Worm (Caenorhabditis elegans) whole organism, L3 larva: ENCODE data around the gene gtap-1.

ENCODE experiments used
- R02D3.7 ChIP-seq: fragments of 150-350 bp; optimal IDR thresholded peaks from 2 replicates; lab custom pipeline; 2014; ENCODE audit warnings: missing biosample characterization, missing genetic modification characterization
- ZK546.5 ChIP-seq: sonication (generic microtip); optimal IDR thresholded peaks from 2 replicates; lab custom pipeline; 2017; ENCODE audit warnings: missing biosample characterization, missing genetic modification characterization
- ama-1 ChIP-seq: fragments of 150-350 bp; optimal IDR thresholded peaks from 2 replicates; lab custom pipeline; 2018
- ceh-16 ChIP-seq: sonication (generic microtip); optimal IDR thresholded peaks from 2 replicates; lab custom pipeline; 2017; ENCODE audit warnings: missing biosample characterization, missing genetic modification characterization
- ceh-28 ChIP-seq: fragments of 150-350 bp; optimal IDR thresholded peaks from 2 replicates; lab custom pipeline; 2014; ENCODE audit warnings: missing biosample characterization, missing genetic modification reagents, missing genetic modification characterization
- ceh-82 ChIP-seq: fragments of 150-350 bp; optimal IDR thresholded peaks from 2 replicates; lab custom pipeline; 2014; ENCODE audit warnings: missing biosample characterization, missing genetic modification characterization
- ceh-9 ChIP-seq: sonication (generic microtip); optimal IDR thresholded peaks from 2 replicates; lab custom pipeline; 2018; ENCODE audit warnings: missing biosample characterization, missing genetic modification characterization
- daf-12 ChIP-seq: fragments of 150-350 bp; optimal IDR thresholded peaks from 2 replicates; lab custom pipeline; 2014; ENCODE audit warnings: missing biosample characterization, missing genetic modification reagents, missing genetic modification characterization
- egl-27 ChIP-seq: sonication (generic microtip); optimal IDR thresholded peaks from 4 replicates; lab custom pipeline; 2017; ENCODE audit warnings: missing biosample characterization, missing genetic modification reagents, missing genetic modification characterization
- elt-1 ChIP-seq: fragments of 150-350 bp; optimal IDR thresholded peaks from 2 replicates; lab custom pipeline; 2014; ENCODE audit warnings: missing biosample characterization, missing genetic modification characterization
- elt-2 ChIP-seq: sonication (generic microtip); optimal IDR thresholded peaks from 2 replicates; lab custom pipeline; 2016; ENCODE audit warnings: missing genetic modification reagents, mild to moderate bottlenecking, missing genetic modification characterization, missing compliant biosample characterization
- eor-1 ChIP-seq, 2 experiments: fragments of 150-350 bp; optimal IDR thresholded peaks; 2 replicates each; lab custom pipeline; 2014 to 2018; ENCODE audit warnings: missing biosample characterization in 2 of 2, missing genetic modification characterization in 2 of 2
- fkh-10 ChIP-seq: sonication (generic microtip); optimal IDR thresholded peaks from 2 replicates; lab custom pipeline; 2017; ENCODE audit warnings: missing biosample characterization, missing genetic modification reagents, missing genetic modification characterization
- fkh-2 ChIP-seq: fragments of 150-350 bp; optimal IDR thresholded peaks from 2 replicates; lab custom pipeline; 2014; ENCODE audit warnings: missing biosample characterization, missing genetic modification reagents, missing genetic modification characterization
- hmg-11 ChIP-seq: sonication (generic microtip); optimal IDR thresholded peaks from 2 replicates; lab custom pipeline; 2016; ENCODE audit warnings: missing genetic modification characterization, missing compliant biosample characterization
- lin-15B ChIP-seq: fragments of 150-350 bp; optimal IDR thresholded peaks from 2 replicates; lab custom pipeline; 2014; ENCODE audit warnings: missing biosample characterization, missing genetic modification characterization
- lin-39 ChIP-seq: fragments of 150-350 bp; optimal IDR thresholded peaks from 2 replicates; lab custom pipeline; 2018; ENCODE audit warnings: missing biosample characterization, missing genetic modification reagents, missing genetic modification characterization
- lsy-12 ChIP-seq: sonication (generic microtip); optimal IDR thresholded peaks from 2 replicates; lab custom pipeline; 2016; ENCODE audit warnings: mild to moderate bottlenecking, missing genetic modification characterization, missing compliant biosample characterization
- nhr-11 ChIP-seq: fragments of 150-350 bp; optimal IDR thresholded peaks from 2 replicates; lab custom pipeline; 2014; ENCODE audit warnings: missing biosample characterization, missing genetic modification characterization
- nhr-23 ChIP-seq: fragments of 150-350 bp; optimal IDR thresholded peaks from 2 replicates; lab custom pipeline; 2014; ENCODE audit warnings: missing biosample characterization, missing genetic modification reagents, missing genetic modification characterization
- nhr-25 ChIP-seq: sonication (generic microtip); optimal IDR thresholded peaks from 2 replicates; lab custom pipeline; 2017; ENCODE audit warnings: missing biosample characterization, missing genetic modification characterization
- nhr-28 ChIP-seq: fragments of 150-350 bp; optimal IDR thresholded peaks from 2 replicates; lab custom pipeline; 2014; ENCODE audit warnings: missing biosample characterization, missing genetic modification characterization
- nhr-43 ChIP-seq: sonication (generic microtip); optimal IDR thresholded peaks from 2 replicates; lab custom pipeline; 2016; ENCODE audit warnings: mild to moderate bottlenecking, missing genetic modification characterization, missing compliant biosample characterization; ENCODE audit not compliant: poor library complexity, severe bottlenecking
- nhr-67 ChIP-seq: fragments of 150-350 bp; optimal IDR thresholded peaks from 2 replicates; lab custom pipeline; 2014; ENCODE audit warnings: missing biosample characterization, missing genetic modification characterization
- nhr-76 ChIP-seq: fragments of 150-350 bp; sonication (generic microtip); optimal IDR thresholded peaks from 5 replicates; lab custom pipeline; 2014; ENCODE audit warnings: missing biosample characterization, missing genetic modification characterization
- pha-4 ChIP-seq: fragments of 150-350 bp; optimal IDR thresholded peaks from 2 replicates; lab custom pipeline; 2014; ENCODE audit warnings: missing biosample characterization, missing genetic modification reagents, missing genetic modification characterization
- pqm-1 ChIP-seq: fragments of 150-350 bp; optimal IDR thresholded peaks from 2 replicates; lab custom pipeline; 2017; ENCODE audit warnings: missing biosample characterization, missing genetic modification characterization, inconsistent platforms
- sea-2 ChIP-seq: fragments of 150-350 bp; sonication (generic microtip); optimal IDR thresholded peaks from 4 replicates; lab custom pipeline; 2014; ENCODE audit warnings: missing biosample characterization, missing genetic modification reagents, missing genetic modification characterization
- skn-1 ChIP-seq: fragments of 150-350 bp; optimal IDR thresholded peaks from 2 replicates; lab custom pipeline; 2014; ENCODE audit warnings: missing biosample characterization, missing genetic modification characterization
- snpc-4 ChIP-seq: fragments of 150-350 bp; optimal IDR thresholded peaks from 2 replicates; lab custom pipeline; 2014; ENCODE audit warnings: missing biosample characterization, missing genetic modification characterization
- tbx-2 ChIP-seq: sonication (generic microtip); optimal IDR thresholded peaks from 2 replicates; lab custom pipeline; 2016; ENCODE audit warnings: mild to moderate bottlenecking, missing genetic modification characterization, missing compliant biosample characterization
- unc-39 ChIP-seq: sonication (generic microtip); optimal IDR thresholded peaks from 4 replicates; lab custom pipeline; 2017; ENCODE audit warnings: missing biosample characterization, missing genetic modification characterization
- ztf-4 ChIP-seq: fragments of 150-350 bp; optimal IDR thresholded peaks from 2 replicates; lab custom pipeline; 2014; ENCODE audit warnings: missing biosample characterization, missing genetic modification characterization

gtap-1 gene

DNA sequence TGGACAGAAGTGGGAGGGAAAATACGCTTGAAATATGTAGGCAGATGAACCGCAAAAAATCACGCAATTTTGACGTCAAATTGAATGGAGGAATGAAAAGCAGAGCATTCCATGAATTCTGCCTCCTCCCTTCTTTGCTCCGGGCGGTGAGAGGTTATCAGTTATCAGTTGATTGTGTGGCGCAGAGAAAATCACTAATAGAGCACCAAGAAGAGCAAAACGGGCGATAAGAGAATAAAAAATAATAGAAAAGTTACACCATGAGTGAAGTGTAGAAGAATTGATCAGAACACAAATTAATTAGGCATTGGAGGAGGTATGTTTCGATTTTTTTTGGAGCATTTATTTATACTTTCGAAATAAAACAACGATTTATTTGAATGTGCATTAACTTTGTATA, 26.5 kb downstream of the gtap-1 start:
- TF ChIP-seq R02D3.7 (tag; lab: Kevin White, UChicago), result no peak
- peak; percentile 63 for TF ChIP-seq pqm-1 (tag; lab: Kevin White, UChicago)
- TF ChIP-seq elt-2 (tag; lab: Kevin White, UChicago), result peak; percentile 97
- TF ChIP-seq ceh-28, result no peak
- TF ChIP-seq ceh-9, result no peak

DNA sequence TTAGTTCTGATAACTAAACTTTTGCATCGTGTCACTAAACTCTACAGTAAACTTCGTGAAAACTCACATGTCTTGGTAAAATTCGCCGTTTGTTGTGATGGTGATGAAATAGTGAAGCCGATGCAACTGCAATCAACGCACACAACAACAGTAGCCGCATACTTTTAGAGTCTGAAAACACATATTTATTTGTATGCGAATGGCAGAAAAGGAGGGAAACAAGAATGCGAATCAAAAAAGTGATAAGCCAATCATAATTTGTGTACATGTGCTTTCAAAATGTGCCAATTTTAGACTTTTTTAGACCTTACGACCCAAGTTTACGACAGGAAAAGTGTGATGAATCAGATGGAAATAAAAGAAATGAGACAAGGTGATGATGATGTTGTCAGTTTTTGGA, 27.7 kb downstream of the gtap-1 start, which contains the start of gene K05F1.10:
TSS of gene K05F1.10 (minus strand) at position 171 of the 400 bp plus-strand sequence.
- TF ChIP-seq lsy-12 (tag; lab: Kevin White, UChicago), result no peak
- TF ChIP-seq nhr-11 (tag; lab: Kevin White, UChicago), result no peak
- TF ChIP-seq nhr-23 (tag; lab: Kevin White, UChicago), result no peak
- TF ChIP-seq fkh-10 (GFP tag; lab: Kevin White, UChicago), result no peak
- no peak for TF ChIP-seq ceh-28
- no peak for TF ChIP-seq tbx-2 (tag; lab: Kevin White, UChicago)
- peak; percentile 9 for TF ChIP-seq pha-4 (tag; lab: Kevin White, UChicago)
- TF ChIP-seq nhr-76 (tag; lab: Kevin White, UChicago), result no peak
- TF ChIP-seq sea-2 (GFP tag; lab: Kevin White, UChicago), result no peak
- TF ChIP-seq daf-12 (tag; lab: Kevin White, UChicago), result no peak
- TF ChIP-seq elt-2 (tag; lab: Kevin White, UChicago), result peak; percentile 86
- peak; percentile 54 for TF ChIP-seq pqm-1 (tag; lab: Kevin White, UChicago)
- TF ChIP-seq nhr-28, result no peak
- peak; percentile 9 for TF ChIP-seq ama-1 (lab: Kevin White, UChicago)
- no peak for TF ChIP-seq ceh-16 (tag; lab: Kevin White, UChicago)
- no peak for TF ChIP-seq lin-39

- TF ChIP-seq pqm-1 (tag; lab: Kevin White, UChicago) (peak; percentile 25), pha-4 (tag; lab: Kevin White, UChicago) (peak; percentile 8), elt-2 (tag; lab: Kevin White, UChicago) (peak; percentile 93), hmg-11 (tag; lab: Kevin White, UChicago) (no peak)
- TF ChIP-seq, all 47 proteins: peak for 3
Observed at ce11 chrII:5804288-5804687, 28.7 kb downstream of the gtap-1 start.

ce11 chrII:5801075-5801474, 32.0 kb downstream of the gtap-1 start, which contains the start of the genes K05F1.9 and K05F1.1:
TSS of gene K05F1.9 (minus strand) at chrII:5801175.
TSS of gene K05F1.1 (plus strand) at chrII:5801382.
- no peak for TF ChIP-seq lin-15B (tag; lab: Kevin White, UChicago)
- no peak for TF ChIP-seq ceh-28
- TF ChIP-seq ceh-9, result no peak
- TF ChIP-seq nhr-43 (tag; lab: Kevin White, UChicago), result no peak

DNA sequence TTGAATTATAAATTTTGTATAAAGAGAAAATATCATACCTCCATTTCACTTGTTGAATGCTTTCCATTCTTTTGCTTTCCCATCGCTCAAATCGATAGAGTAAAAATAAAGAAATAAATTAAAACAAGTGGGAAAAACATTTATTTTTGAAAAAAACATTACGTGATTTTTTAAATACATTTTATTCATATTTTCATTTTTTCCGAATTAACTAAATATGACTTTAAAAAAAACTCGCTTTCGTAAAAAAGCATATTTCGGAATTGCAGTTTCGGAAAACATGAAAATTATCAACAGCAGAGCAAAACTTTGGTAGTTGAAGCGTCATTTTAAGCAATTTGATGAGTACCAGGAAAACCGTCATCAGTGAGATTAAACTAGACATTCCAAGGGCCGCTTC, 33.5 kb downstream of the gtap-1 start, which contains the start of gene K05F1.8:
TSS of gene K05F1.8 (minus strand) at position 101 of the 400 bp plus-strand sequence.
- TF ChIP-seq elt-1 (no peak), ama-1 (lab: Kevin White, UChicago) (no peak), ceh-82 (tag; lab: Kevin White, UChicago) (no peak), ceh-9 (no peak), sea-2 (GFP tag; lab: Kevin White, UChicago) (no peak), skn-1 (tag; lab: Kevin White, UChicago) (no peak), nhr-28 (no peak), elt-2 (tag; lab: Kevin White, UChicago) (no peak), unc-39 (no peak), fkh-2 (no peak), snpc-4 (no peak), egl-27 (tag; lab: Kevin White, UChicago) (no peak), nhr-25 (tag; lab: Kevin White, UChicago) (no peak), ZK546.5 (no peak), nhr-67 (tag; lab: Kevin White, UChicago) (no peak), eor-1 (tag; optimal IDR thresholded peaks at IDR 0.05; lab: Kevin White, UChicago) (no peak), ztf-4 (tag; lab: Kevin White, UChicago) (no peak)
